Worm (Caenorhabditis elegans) whole organism, young adult: ENCODE results near the gene F01F1.14.

Source experiments
- F49E8.2 ChIP-seq: sonication (generic microtip); optimal IDR thresholded peaks from 3 replicates; lab custom pipeline; 2017; ENCODE audit warnings: missing genetic modification characterization, mild to moderate bottlenecking, missing compliant biosample characterization, antibody characterized with exemption, moderate library complexity; ENCODE audit not compliant: insufficient read depth
- T26A5.8 ChIP-seq: sonication (generic microtip); optimal IDR thresholded peaks from 2 replicates; lab custom pipeline; 2016; ENCODE audit warnings: missing genetic modification characterization, missing compliant biosample characterization
- Y53G8AR.9 ChIP-seq: fragments of 200-800 bp; sonication (Bioruptor generic); conservative IDR thresholded peaks from 2 replicates; pipeline ENCODE4 v1.3.6; 2022; ENCODE audit warnings: missing genetic modification reagents, missing genetic modification characterization, missing compliant biosample characterization
- ama-1 ChIP-seq, 3 experiments: fragments of 150-350 bp in 1 of 3; sonication (generic microtip) in 2 of 3; optimal IDR thresholded peaks; 2 replicates each; lab custom pipeline; 2014 to 2018; ENCODE audit warnings: missing biosample characterization in 2 of 3, missing genetic modification characterization in 2 of 3, missing genetic modification reagents in 2 of 3
- attf-5 ChIP-seq: fragments of 200-800 bp; sonication (Bioruptor generic); optimal IDR thresholded peaks from 2 replicates; lab custom pipeline; 2018; ENCODE audit warnings: mild to moderate bottlenecking, missing genetic modification characterization, missing compliant biosample characterization
- chd-7 ChIP-seq: sonication (generic microtip); optimal IDR thresholded peaks from 2 replicates; lab custom pipeline; 2016; ENCODE audit warnings: mild to moderate bottlenecking, missing genetic modification characterization, moderate library complexity, missing compliant biosample characterization
- nfya-1 ChIP-seq: sonication (generic microtip); optimal IDR thresholded peaks from 2 replicates; lab custom pipeline; 2017; ENCODE audit warnings: antibody characterized with exemption, missing compliant biosample characterization, missing genetic modification characterization, borderline replicate concordance; ENCODE audit not compliant: insufficient read depth
- sdz-38 ChIP-seq: sonication (generic microtip); optimal IDR thresholded peaks from 2 replicates; lab custom pipeline; 2016; ENCODE audit warnings: missing genotype, missing genetic modification characterization, missing compliant biosample characterization
- somi-1 ChIP-seq: fragments of 200-800 bp; sonication (Bioruptor generic); optimal IDR thresholded peaks from 2 replicates; lab custom pipeline; 2018; ENCODE audit warnings: mild to moderate bottlenecking, missing genetic modification characterization, missing compliant biosample characterization
- unc-62 ChIP-seq: fragments of 150-350 bp; optimal IDR thresholded peaks from 2 replicates; lab custom pipeline; 2014; ENCODE audit warnings: missing biosample characterization, missing genetic modification reagents, missing genetic modification characterization
- zim-3 ChIP-seq: sonication (generic microtip); optimal IDR thresholded peaks from 2 replicates; lab custom pipeline; 2017; ENCODE audit warnings: mild to moderate bottlenecking, missing genetic modification characterization, moderate library complexity, missing compliant biosample characterization
- ztf-18 ChIP-seq: sonication (generic microtip); optimal IDR thresholded peaks from 2 replicates; lab custom pipeline; 2016; ENCODE audit warnings: missing genotype, mild to moderate bottlenecking, missing genetic modification characterization, missing compliant biosample characterization

ce11 chrIII:5836261-5836660 is 46.5 kb downstream of the F01F1.14 start:
- TF ChIP-seq sdz-38 (tag; lab: Kevin White, UChicago) (no peak), Y53G8AR.9 (no peak), ztf-18 (no peak), ama-1 (optimal IDR thresholded peaks at IDR 0.05; lab: Kevin White, UChicago) (no peak), ama-1 (GFP tag; optimal IDR thresholded peaks at IDR 0.05; lab: Kevin White, UChicago) (no peak), F49E8.2 (tag; lab: Kevin White, UChicago) (no peak), somi-1 (no peak), attf-5 (GFP tag; lab: Kevin White, UChicago) (no peak), unc-62 (GFP tag; lab: Kevin White, UChicago) (no peak), T26A5.8 (no peak), zim-3 (no peak), chd-7 (no peak), nfya-1 (tag; lab: Kevin White, UChicago) (no peak)
